Worm (Caenorhabditis elegans): ENCODE results near the gene frpr-18.

The frpr-18 gene

DNA sequence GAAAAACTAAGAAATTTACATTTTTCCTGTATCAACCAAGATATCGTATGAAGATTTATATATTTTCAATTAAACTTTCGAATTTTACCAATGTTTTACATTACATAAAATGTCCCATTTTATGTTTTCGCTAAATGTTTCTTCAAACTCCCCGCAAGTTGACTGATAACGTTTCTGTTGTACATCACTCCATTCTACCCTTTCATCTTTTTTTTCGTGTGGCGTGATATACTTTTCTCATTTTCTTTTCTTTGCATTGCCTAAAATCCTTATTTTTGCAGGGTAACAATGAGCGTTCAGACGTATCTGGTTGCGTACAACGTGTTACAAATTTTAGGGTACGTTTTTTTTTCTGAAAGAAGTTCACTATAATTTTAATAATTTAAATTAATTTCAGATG, 31.1 kb upstream of the frpr-18 start, which contains the start of gene hpo-8 (continued):
- TF ChIP-seq dmd-9 (GFP tag; IDR thresholded peaks at IDR 0.05) (no peak), nhr-28 (tag; optimal IDR thresholded peaks at IDR 0.05) (peak; percentile 56), daf-19 (GFP tag; conservative IDR thresholded peaks at IDR 0.05) (no peak)

DNA sequence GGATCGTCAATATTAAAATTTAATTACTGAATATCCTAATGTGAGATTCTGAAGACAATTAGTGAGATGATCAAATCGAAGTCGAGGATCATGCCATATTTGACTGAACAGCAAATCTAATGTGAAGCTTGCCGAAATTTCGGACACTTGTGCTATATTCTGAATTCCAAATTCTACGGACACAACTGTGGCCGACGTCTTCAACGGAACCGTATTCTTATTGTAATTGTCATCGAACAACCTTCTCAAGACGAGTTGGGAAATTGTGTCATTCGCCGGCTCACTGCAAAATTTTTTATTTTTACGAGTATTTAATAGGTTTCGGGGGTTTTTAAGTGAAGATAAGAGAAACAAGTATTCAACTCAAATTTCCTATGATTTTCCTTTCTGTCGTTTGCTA, 27.7 kb upstream of the frpr-18 start, which contains the start of gene T15B7.1:
TSS of gene T15B7.1 (plus strand) at position 301 of the 400 bp plus-strand sequence.
- no peak for TF ChIP-seq saeg-2 (GFP tag; IDR thresholded peaks at IDR 0.05)
- TF ChIP-seq nhr-237 (tag; optimal IDR thresholded peaks at IDR 0.05) = no peak
- no peak for TF ChIP-seq F49E8.2 (tag; optimal IDR thresholded peaks at IDR 0.05; ENCODE audit: borderline replicate concordance)
- TF ChIP-seq attf-4 (tag; optimal IDR thresholded peaks at IDR 0.05) = no peak
- no peak for TF ChIP-seq ctbp-1 (GFP tag; IDR thresholded peaks at IDR 0.05)
- no peak for TF ChIP-seq Y5F2A.4 (GFP tag; optimal IDR thresholded peaks at IDR 0.05)
- TF ChIP-seq daf-8 (GFP tag; IDR thresholded peaks at IDR 0.05) = no peak
- TF ChIP-seq nhr-6 (tag; optimal IDR thresholded peaks at IDR 0.05) = no peak
- TF ChIP-seq lim-7 (GFP tag; IDR thresholded peaks at IDR 0.05) = no peak
- no peak for TF ChIP-seq ZK546.5 (tag; optimal IDR thresholded peaks at IDR 0.05)

- TF ChIP-seq Y75B8A.6 (GFP tag; IDR thresholded peaks at IDR 0.05) = no peak
- no peak for TF ChIP-seq pha-4 (GFP tag; IDR thresholded peaks at IDR 0.05)
- no peak for TF ChIP-seq pha-4 (tag; optimal IDR thresholded peaks at IDR 0.05)
- TF ChIP-seq aha-1 (tag) = peak; percentile 82
- no peak for TF ChIP-seq daf-16 (GFP tag; optimal IDR thresholded peaks at IDR 0.05)
- no peak for TF ChIP-seq daf-16 (tag; optimal IDR thresholded peaks at IDR 0.05)
- no peak for TF ChIP-seq F26F4.8 (GFP tag; conservative IDR thresholded peaks at IDR 0.05)
Observed at ce11 chrV:6846507-6846906, 23.6 kb upstream of the frpr-18 start, which contains the start of gene lgc-54. TSS of gene lgc-54 (minus strand) at chrV:6846607.

DNA sequence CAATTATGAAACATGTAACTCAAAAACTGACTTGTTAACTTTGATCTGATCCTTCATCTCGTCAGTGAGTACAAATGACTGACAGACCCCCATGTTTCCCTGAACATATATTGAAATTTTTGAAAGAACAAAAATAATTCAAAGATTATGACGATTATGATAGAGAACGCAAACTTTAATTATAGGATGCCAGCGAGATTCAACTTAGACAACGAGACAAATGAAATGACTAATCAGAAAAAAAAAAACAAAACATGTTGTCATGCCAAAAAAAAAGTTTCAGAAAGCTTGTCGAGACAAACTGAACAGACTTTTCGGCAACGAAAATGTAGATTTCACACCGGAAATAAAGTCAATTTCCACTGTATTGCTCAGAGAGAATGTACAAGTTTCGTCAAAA, 15.4 kb upstream of the frpr-18 start, which contains the start of gene gpa-10:
TSS of gene gpa-10 (minus strand) at position 101 of the 400 bp plus-strand sequence.
- TF ChIP-seq dmd-8 (GFP tag; IDR thresholded peaks at IDR 0.05) = no peak
- TF ChIP-seq fkh-10 (GFP tag; optimal IDR thresholded peaks at IDR 0.05) = no peak
- no peak for TF ChIP-seq nhr-76 (tag; optimal IDR thresholded peaks at IDR 0.05)
- TF ChIP-seq nhr-237 (tag; optimal IDR thresholded peaks at IDR 0.05) = no peak
- no peak for TF ChIP-seq F44E2.7 (GFP tag; IDR thresholded peaks at IDR 0.05)
- no peak for TF ChIP-seq Y75B8A.6 (GFP tag; IDR thresholded peaks at IDR 0.05)
- TF ChIP-seq hmg-1.1 (GFP tag; IDR thresholded peaks at IDR 0.05) = no peak
- no peak for TF ChIP-seq attf-4 (tag; optimal IDR thresholded peaks at IDR 0.05)
- TF ChIP-seq dpl-1 (GFP tag; optimal IDR thresholded peaks at IDR 0.05) = no peak
- TF ChIP-seq skn-1 (tag; optimal IDR thresholded peaks at IDR 0.05) = no peak
- TF ChIP-seq T20F7.1 (GFP tag; optimal IDR thresholded peaks at IDR 0.05) = no peak
- TF ChIP-seq dve-1 (tag; optimal IDR thresholded peaks at IDR 0.05; ENCODE audit: insufficient read depth) = no peak
- TF ChIP-seq zfp-2 (tag; optimal IDR thresholded peaks at IDR 0.05) = no peak
- TF ChIP-seq pha-4 (GFP tag; IDR thresholded peaks at IDR 0.05) = no peak
- no peak for TF ChIP-seq pha-4 (tag; optimal IDR thresholded peaks at IDR 0.05)

DNA sequence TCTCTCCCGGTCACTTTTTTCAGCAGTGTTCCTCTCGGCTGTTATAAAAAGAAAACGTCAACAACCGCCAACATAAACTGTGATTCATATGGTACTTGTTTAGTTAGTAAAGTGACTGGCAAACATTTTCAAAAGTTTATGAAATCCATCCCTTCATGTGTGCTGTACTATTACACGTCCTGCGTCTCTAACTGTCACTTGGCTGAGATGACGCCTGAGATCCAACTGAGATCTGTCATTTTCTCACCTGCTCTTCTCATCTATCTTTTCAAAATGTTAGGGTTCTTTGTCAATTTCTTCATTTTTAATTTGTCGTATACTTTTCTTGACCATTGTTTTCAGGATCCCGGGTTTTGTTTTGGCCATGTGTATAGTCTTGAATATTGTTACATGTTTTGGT, 4.6 kb downstream of the frpr-18 start:
- TF ChIP-seq aha-1 (tag) = peak; percentile 26
- TF ChIP-seq hmg-1.1 (GFP tag; IDR thresholded peaks at IDR 0.05) = 0 out of 2 replicates have a peak, but pooled peaks have one; percentile 18
- TF ChIP-seq snpc-4 (tag; optimal IDR thresholded peaks at IDR 0.05) = no peak
- no peak for TF ChIP-seq ces-1 (GFP tag; optimal IDR thresholded peaks at IDR 0.05)
- TF ChIP-seq unc-62 (GFP tag; optimal IDR thresholded peaks at IDR 0.05 in 1 of 2) = peak in 1 of 2 experiments; percentile 9
- TF ChIP-seq unc-62 (tag; optimal IDR thresholded peaks at IDR 0.05) = no peak

DNA sequence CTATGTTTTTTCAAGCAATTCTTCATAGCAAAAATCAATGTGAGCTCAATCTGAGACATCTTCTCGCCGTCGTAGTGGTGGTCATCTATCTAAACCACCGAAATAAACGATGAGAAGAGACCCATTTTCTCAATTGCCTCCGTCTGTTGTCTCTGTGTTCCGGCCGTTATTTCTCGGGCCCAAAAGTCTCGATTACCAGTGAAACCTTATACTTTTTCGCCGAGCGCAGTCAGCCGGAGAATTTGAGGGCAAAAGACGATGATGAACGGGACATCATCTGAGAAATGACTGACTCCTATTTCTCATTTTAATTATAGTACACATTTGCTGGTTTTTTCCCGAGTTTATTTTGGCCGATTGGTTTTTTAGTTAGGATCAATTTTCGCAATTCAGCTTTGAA, 5.7 kb downstream of the frpr-18 start:
- TF ChIP-seq unc-62 (GFP tag; optimal IDR thresholded peaks at IDR 0.05 in 1 of 2) (no peak), unc-62 (tag; optimal IDR thresholded peaks at IDR 0.05) (no peak), Y75B8A.6 (GFP tag; IDR thresholded peaks at IDR 0.05) (no peak), lim-7 (GFP tag; IDR thresholded peaks at IDR 0.05) (no peak), skn-1 (tag; optimal IDR thresholded peaks at IDR 0.05) (no peak), dmd-6 (GFP tag; IDR thresholded peaks at IDR 0.05) (no peak), aly-2 (tag; optimal IDR thresholded peaks at IDR 0.05) (no peak), pqm-1 (tag; optimal IDR thresholded peaks at IDR 0.05) (no peak), tag-97 (GFP tag; IDR thresholded peaks at IDR 0.05) (no peak), zfp-2 (tag; optimal IDR thresholded peaks at IDR 0.05) (no peak), F49E8.2 (tag; optimal IDR thresholded peaks at IDR 0.05; ENCODE audit: borderline replicate concordance) (no peak), zip-11 (GFP tag; IDR thresholded peaks at IDR 0.05) (no peak), mxl-2 (GFP tag; conservative IDR thresholded peaks at IDR 0.05) (no peak), egl-43 (GFP tag; IDR thresholded peaks at IDR 0.05) (no peak), lin-13 (GFP tag; optimal IDR thresholded peaks at IDR 0.05) (no peak), ces-1 (GFP tag; optimal IDR thresholded peaks at IDR 0.05) (no peak), nhr-111 (GFP tag; optimal IDR thresholded peaks at IDR 0.05) (no peak), jun-1 (tag; optimal IDR thresholded peaks at IDR 0.05) (no peak)

All from whole organism, L4 larva.